Worm (Caenorhabditis elegans) whole organism, L1 larva: ENCODE measurements around the gene T09A5.14.

Source experiments
- C04F5.9 ChIP-seq: sonication (generic microtip); optimal IDR thresholded peaks from 2 replicates; lab custom pipeline; 2016; ENCODE audit warnings: missing genetic modification characterization, missing compliant biosample characterization
- C16A3.4 ChIP-seq: fragments of 150-350 bp; optimal IDR thresholded peaks from 2 replicates; lab custom pipeline; 2014; ENCODE audit warnings: missing biosample characterization, missing genetic modification characterization
- C34B4.2 ChIP-seq: sonication (generic microtip); optimal IDR thresholded peaks from 2 replicates; lab custom pipeline; 2017; ENCODE audit warnings: mild to moderate bottlenecking, missing genetic modification characterization, missing compliant biosample characterization
- F16B12.6 ChIP-seq: fragments of 150-350 bp; optimal IDR thresholded peaks from 2 replicates; lab custom pipeline; 2014; ENCODE audit warnings: missing biosample characterization, missing genetic modification characterization
- aha-1 ChIP-seq: fragments of 150-350 bp; optimal IDR thresholded peaks from 2 replicates; lab custom pipeline; 2014; ENCODE audit warnings: missing biosample characterization, missing genetic modification characterization
- blmp-1 ChIP-seq: fragments of 150-350 bp; optimal IDR thresholded peaks from 2 replicates; lab custom pipeline; 2014; ENCODE audit warnings: missing biosample characterization, missing genetic modification characterization
- ceh-63 ChIP-seq: fragments of 200-800 bp; sonication (Bioruptor generic); optimal IDR thresholded peaks from 2 replicates; lab custom pipeline; 2018; ENCODE audit warnings: mild to moderate bottlenecking, missing genetic modification characterization, missing compliant biosample characterization
- ceh-82 ChIP-seq, 3 experiments: fragments of 150-350 bp in 1 of 3; sonication (generic microtip) in 2 of 3; optimal IDR thresholded peaks; 2 replicates each; lab custom pipeline; 2014 to 2017; ENCODE audit warnings: missing biosample characterization in 3 of 3, missing genetic modification characterization in 3 of 3
- ceh-88 ChIP-seq: fragments of 200-800 bp; sonication (Bioruptor generic); IDR thresholded peaks from 2 replicates; pipeline ENCODE4 v1.3.6; 2022; ENCODE audit warnings: missing genetic modification characterization, missing compliant biosample characterization
- ceh-90 ChIP-seq: sonication (generic microtip); optimal IDR thresholded peaks from 2 replicates; lab custom pipeline; 2016; ENCODE audit warnings: missing genetic modification characterization, missing compliant biosample characterization
- dpl-1 ChIP-seq, 3 experiments: fragments of 150-350 bp in 2 of 3; sonication (generic microtip) in 1 of 3; optimal IDR thresholded peaks; 2 replicates each; lab custom pipeline; 2014 to 2017; ENCODE audit warnings: missing biosample characterization in 3 of 3, missing genetic modification characterization in 3 of 3, missing genetic modification reagents in 3 of 3
- dsc-1 ChIP-seq: sonication (generic microtip); optimal IDR thresholded peaks from 2 replicates; lab custom pipeline; 2016; ENCODE audit warnings: mild to moderate bottlenecking, missing genetic modification characterization, missing compliant biosample characterization
- efl-1 ChIP-seq, 4 experiments: fragments of 150-350 bp; optimal IDR thresholded peaks in 3 of 4; peaks in 1 of 4; 1 replicate in 1 of 4; 2 replicates in 3 of 4; lab custom pipeline; 2014; ENCODE audit warnings: missing biosample characterization in 2 of 4, missing genetic modification characterization in 2 of 4, missing genetic modification reagents in 2 of 4
- elt-2 ChIP-seq: sonication (generic microtip); optimal IDR thresholded peaks from 2 replicates; lab custom pipeline; 2016; ENCODE audit warnings: missing genetic modification characterization, mild to moderate bottlenecking, inconsistent platforms, missing compliant biosample characterization, missing genetic modification reagents
- elt-3 ChIP-seq, 6 experiments: fragments of 150-350 bp in 1 of 6; sonication (generic microtip); optimal IDR thresholded peaks; 2 replicates each; lab custom pipeline; 2017 to 2018; ENCODE audit warnings: missing biosample characterization in 6 of 6, missing genetic modification characterization in 6 of 6, inconsistent platforms in 1 of 6
- ets-5 ChIP-seq: fragments of 200-800 bp; sonication (Bioruptor generic); IDR thresholded peaks from 2 replicates; pipeline ENCODE4 v1.3.6; 2022; ENCODE audit warnings: missing genetic modification characterization, missing compliant biosample characterization
- fkh-4 ChIP-seq: sonication (generic microtip); optimal IDR thresholded peaks from 2 replicates; lab custom pipeline; 2016; ENCODE audit warnings: missing compliant biosample characterization, missing genetic modification characterization, borderline replicate concordance
- fkh-8 ChIP-seq: sonication (generic microtip); optimal IDR thresholded peaks from 2 replicates; lab custom pipeline; 2016; ENCODE audit warnings: mild to moderate bottlenecking, missing genetic modification characterization, missing compliant biosample characterization
- fos-1 ChIP-seq: fragments of 150-350 bp; optimal IDR thresholded peaks from 2 replicates; lab custom pipeline; 2014; ENCODE audit warnings: missing biosample characterization, missing genetic modification characterization
- grh-1 ChIP-seq: fragments of 200-800 bp; sonication (Bioruptor generic); IDR thresholded peaks from 2 replicates; pipeline ENCODE4 v1.3.6; 2022; ENCODE audit warnings: missing genetic modification reagents, missing genetic modification characterization, missing compliant biosample characterization
- hlh-17 ChIP-seq: fragments of 200-800 bp; sonication (Bioruptor generic); optimal IDR thresholded peaks from 2 replicates; lab custom pipeline; 2018; ENCODE audit warnings: missing genetic modification characterization, mild to moderate bottlenecking, missing compliant biosample characterization, moderate library complexity, borderline replicate concordance
- hlh-4 ChIP-seq: sonication (generic microtip); optimal IDR thresholded peaks from 2 replicates; lab custom pipeline; 2016; ENCODE audit warnings: mild to moderate bottlenecking, missing genetic modification characterization, missing compliant biosample characterization
- irx-1 ChIP-seq: sonication (generic microtip); optimal IDR thresholded peaks from 2 replicates; lab custom pipeline; 2016; ENCODE audit warnings: missing genetic modification characterization, missing compliant biosample characterization
- jun-1 ChIP-seq: fragments of 150-350 bp; optimal IDR thresholded peaks from 2 replicates; lab custom pipeline; 2014; ENCODE audit warnings: missing biosample characterization, missing genetic modification reagents, missing genetic modification characterization
- lin-13 ChIP-seq: fragments of 150-350 bp; optimal IDR thresholded peaks from 2 replicates; lab custom pipeline; 2014; ENCODE audit warnings: missing biosample characterization, missing genetic modification reagents, missing genetic modification characterization
- lin-14 ChIP-seq: fragments of 200-800 bp; sonication (Bioruptor generic); optimal IDR thresholded peaks from 2 replicates; lab custom pipeline; 2018; ENCODE audit warnings: mild to moderate bottlenecking, missing genetic modification characterization, moderate library complexity, missing compliant biosample characterization
- lin-35 ChIP-seq, 2 experiments: fragments of 150-350 bp; optimal IDR thresholded peaks; 2 replicates each; lab custom pipeline; 2014; ENCODE audit warnings: missing biosample characterization in 2 of 2, missing genetic modification characterization in 2 of 2, missing genetic modification reagents in 2 of 2
- lin-39 ChIP-seq: fragments of 150-350 bp; optimal IDR thresholded peaks from 2 replicates; lab custom pipeline; 2014; ENCODE audit warnings: missing biosample characterization, missing genetic modification reagents, missing genetic modification characterization
- mab-9 ChIP-seq: fragments of 200-800 bp; sonication (Bioruptor generic); IDR thresholded peaks from 2 replicates; pipeline ENCODE4 v1.3.6; 2022; ENCODE audit warnings: missing genetic modification reagents, missing genetic modification characterization, missing compliant biosample characterization
- mef-2 ChIP-seq: fragments of 150-350 bp; optimal IDR thresholded peaks from 2 replicates; lab custom pipeline; 2014; ENCODE audit warnings: missing biosample characterization, missing genetic modification characterization
- mep-1 ChIP-seq: fragments of 150-350 bp; optimal IDR thresholded peaks from 2 replicates; lab custom pipeline; 2014; ENCODE audit warnings: missing biosample characterization, missing genetic modification characterization
- nhr-19 ChIP-seq: fragments of 200-800 bp; sonication (Bioruptor generic); conservative IDR thresholded peaks from 2 replicates; pipeline ENCODE4 v1.3.6; 2022; ENCODE audit warnings: missing genetic modification characterization, missing compliant biosample characterization
- nhr-20 ChIP-seq: sonication (generic microtip); optimal IDR thresholded peaks from 2 replicates; lab custom pipeline; 2016; ENCODE audit warnings: mild to moderate bottlenecking, missing genetic modification characterization, missing compliant biosample characterization
- nhr-47 ChIP-seq: sonication (generic microtip); optimal IDR thresholded peaks from 2 replicates; lab custom pipeline; 2016; ENCODE audit warnings: mild to moderate bottlenecking, missing genetic modification characterization, moderate library complexity, missing compliant biosample characterization
- nhr-71 ChIP-seq: sonication (generic microtip); optimal IDR thresholded peaks from 2 replicates; lab custom pipeline; 2016; ENCODE audit warnings: mild to moderate bottlenecking, missing genetic modification characterization, moderate library complexity, missing compliant biosample characterization
- nhr-77 ChIP-seq: fragments of 150-350 bp; optimal IDR thresholded peaks from 2 replicates; lab custom pipeline; 2014; ENCODE audit warnings: missing biosample characterization, missing genetic modification characterization
- nhr-85 ChIP-seq: sonication (generic microtip); peaks from one replicate; lab custom pipeline; 2016; ENCODE audit warnings: missing genetic modification characterization, inconsistent platforms, missing compliant biosample characterization
- nhr-90 ChIP-seq: sonication (generic microtip); optimal IDR thresholded peaks from 2 replicates; lab custom pipeline; 2016; ENCODE audit warnings: mild to moderate bottlenecking, missing genetic modification characterization, missing compliant biosample characterization; ENCODE audit not compliant: poor library complexity
- pag-3 ChIP-seq: sonication (generic microtip); optimal IDR thresholded peaks from 2 replicates; lab custom pipeline; 2017; ENCODE audit warnings: missing genetic modification characterization, mild to moderate bottlenecking, missing compliant biosample characterization, antibody characterized with exemption, borderline replicate concordance; ENCODE audit not compliant: insufficient read depth
- pax-3 ChIP-seq: fragments of 200-800 bp; sonication (Bioruptor generic); optimal IDR thresholded peaks from 2 replicates; lab custom pipeline; 2018; ENCODE audit warnings: mild to moderate bottlenecking, missing genetic modification characterization, moderate library complexity, missing compliant biosample characterization
- rnt-1 ChIP-seq: sonication (generic microtip); optimal IDR thresholded peaks from 2 replicates; lab custom pipeline; 2016; ENCODE audit warnings: mild to moderate bottlenecking, missing genetic modification characterization, moderate library complexity, missing compliant biosample characterization
- snpc-4 ChIP-seq: fragments of 150-350 bp; optimal IDR thresholded peaks from 2 replicates; lab custom pipeline; 2014; ENCODE audit warnings: missing biosample characterization, missing genetic modification characterization
- swsn-7 ChIP-seq: sonication (generic microtip); optimal IDR thresholded peaks from 2 replicates; lab custom pipeline; 2016; ENCODE audit warnings: missing genetic modification characterization, missing compliant biosample characterization
- tbx-2 ChIP-seq: sonication (generic microtip); optimal IDR thresholded peaks from 2 replicates; lab custom pipeline; 2016; ENCODE audit warnings: missing genetic modification characterization, missing compliant biosample characterization
- tlp-1 ChIP-seq: fragments of 150-350 bp; optimal IDR thresholded peaks from 2 replicates; lab custom pipeline; 2014; ENCODE audit warnings: missing biosample characterization, missing genetic modification characterization
- unc-130 ChIP-seq: fragments of 150-350 bp; optimal IDR thresholded peaks from 2 replicates; lab custom pipeline; 2017; ENCODE audit warnings: missing biosample characterization, missing genetic modification characterization, inconsistent platforms
- unc-30 ChIP-seq: sonication (generic microtip); optimal IDR thresholded peaks from 2 replicates; lab custom pipeline; 2017; ENCODE audit warnings: missing biosample characterization, missing genetic modification characterization
- unc-62 ChIP-seq: fragments of 150-350 bp; optimal IDR thresholded peaks from 2 replicates; lab custom pipeline; 2014; ENCODE audit warnings: missing biosample characterization, missing genetic modification reagents, missing genetic modification characterization
- unc-86 ChIP-seq: sonication (generic microtip); optimal IDR thresholded peaks from 2 replicates; lab custom pipeline; 2016; ENCODE audit warnings: missing genetic modification characterization, missing compliant biosample characterization
- unc-98 ChIP-seq: fragments of 200-800 bp; sonication (Bioruptor generic); IDR thresholded peaks from 2 replicates; pipeline ENCODE4 v1.3.6; 2022; ENCODE audit warnings: missing genetic modification characterization, missing compliant biosample characterization
- xbp-1 ChIP-seq: sonication (generic microtip); optimal IDR thresholded peaks from 2 replicates; lab custom pipeline; 2016; ENCODE audit warnings: missing genetic modification characterization, missing compliant biosample characterization
- zip-4 ChIP-seq: fragments of 200-800 bp; sonication (Bioruptor generic); optimal IDR thresholded peaks from 2 replicates; lab custom pipeline; 2018; ENCODE audit warnings: mild to moderate bottlenecking, missing genetic modification characterization, moderate library complexity, missing compliant biosample characterization

The T09A5.14 gene

DNA sequence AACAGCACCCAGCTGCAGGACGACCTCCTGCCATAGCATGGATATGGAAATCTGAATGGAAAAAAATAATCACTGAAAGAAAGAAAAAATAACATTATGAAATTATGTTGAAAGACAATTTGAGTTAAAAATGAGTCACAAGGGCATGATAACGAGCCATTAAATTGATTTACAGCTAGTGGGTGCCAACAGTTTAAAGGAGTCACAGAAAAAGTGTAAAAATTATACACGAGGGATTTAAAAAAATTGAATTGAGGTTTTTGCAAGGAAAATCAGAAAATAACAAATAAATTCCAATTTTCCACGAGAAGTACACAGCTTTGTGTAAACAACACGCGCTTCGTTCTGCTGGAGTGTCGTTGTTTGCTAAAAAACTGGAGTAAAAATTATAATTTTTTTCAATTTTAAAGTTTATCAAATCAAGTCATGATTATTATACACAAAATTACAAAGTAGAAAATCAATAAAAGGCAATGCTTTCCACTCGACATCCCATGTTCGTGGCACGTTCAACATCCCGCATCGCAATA lies 41.8 kb downstream of the T09A5.14 start, which contains the start of gene T01H3.3:
T01H3.3 (minus strand) TSS at position 51 of the 530 bp plus-strand sequence.
- TF ChIP-seq swsn-7 = peak; percentile 58
- TF ChIP-seq grh-1 (GFP tag; lab: Robert Waterston, UW) = no peak
- no peak for TF ChIP-seq tlp-1
- peak; percentile 13 for TF ChIP-seq mep-1 (tag; lab: Kevin White, UChicago)
- TF ChIP-seq ceh-63 (GFP tag; lab: Kevin White, UChicago) = no peak
- TF ChIP-seq unc-30 = no peak
- no peak for TF ChIP-seq blmp-1 (tag; lab: Kevin White, UChicago)
- TF ChIP-seq ets-5 (GFP tag; lab: Robert Waterston, UW) = no peak
- TF ChIP-seq fkh-4 (tag; lab: Kevin White, UChicago) = no peak
- no peak for TF ChIP-seq lin-39 (tag; lab: Kevin White, UChicago)
- peak; percentile 40 for TF ChIP-seq rnt-1 (tag; lab: Kevin White, UChicago)
- TF ChIP-seq dpl-1 (GFP tag; optimal IDR thresholded peaks at IDR 0.05; lab: Kevin White, UChicago) = peak; percentile 42 to 63 (median 52)
- no peak for TF ChIP-seq jun-1
- no peak for TF ChIP-seq nhr-77 (tag; lab: Kevin White, UChicago)
- TF ChIP-seq unc-130 (tag; lab: Kevin White, UChicago) = peak; percentile 22
- peak in 2 of 6 experiments; percentile 12 to 43 for TF ChIP-seq elt-3 (tag; optimal IDR thresholded peaks at IDR 0.05; lab: Kevin White, UChicago)
- no peak for TF ChIP-seq C34B4.2
- TF ChIP-seq efl-1 (optimal IDR thresholded peaks at IDR 0.05; lab: Kevin White, UChicago) = peak; percentile 52 to 66
- TF ChIP-seq efl-1 (GFP tag; optimal IDR thresholded peaks at IDR 0.05 in 1 of 2; lab: Kevin White, UChicago) = peak in 1 of 2 experiments; percentile 58
- TF ChIP-seq ceh-90 (tag; lab: Kevin White, UChicago) = no peak
- TF ChIP-seq ceh-82 (tag; optimal IDR thresholded peaks at IDR 0.05; lab: Kevin White, UChicago) = peak in 2 of 3 experiments; percentile 20 to 31
- no peak for TF ChIP-seq unc-86
- peak; percentile 58 for TF ChIP-seq F16B12.6 (tag; lab: Kevin White, UChicago)
- peak; percentile 41; the same call in 1 of the 2 replicates for TF ChIP-seq nhr-19 (GFP tag; lab: Robert Waterston, UW)
- TF ChIP-seq dsc-1 (tag; lab: Kevin White, UChicago) = peak; percentile 33
- peak; percentile 52 for TF ChIP-seq lin-14 (GFP tag; lab: Kevin White, UChicago)
- peak; percentile 50 for TF ChIP-seq C16A3.4
- TF ChIP-seq nhr-85 (tag; lab: Kevin White, UChicago) = peak; percentile 39
- peak; percentile 34 for TF ChIP-seq tbx-2
- TF ChIP-seq xbp-1 = peak; percentile 53
- no peak for TF ChIP-seq zip-4 (GFP tag; lab: Kevin White, UChicago)
- no peak for TF ChIP-seq fos-1 (tag; lab: Kevin White, UChicago)
- TF ChIP-seq ceh-88 (GFP tag; lab: Robert Waterston, UW) = no peak
- TF ChIP-seq unc-98 = no peak
- no peak for TF ChIP-seq aha-1 (tag; lab: Kevin White, UChicago)
- TF ChIP-seq unc-62 (GFP tag; lab: Kevin White, UChicago) = no peak
- TF ChIP-seq nhr-47 (tag; lab: Kevin White, UChicago) = peak; percentile 52
- TF ChIP-seq hlh-4 (tag; lab: Kevin White, UChicago) = no peak
- no peak for TF ChIP-seq fkh-8
- TF ChIP-seq nhr-71 (tag; lab: Kevin White, UChicago) = peak; percentile 66
- no peak for TF ChIP-seq C04F5.9 (tag; lab: Kevin White, UChicago)
- TF ChIP-seq pax-3 (tag; lab: Kevin White, UChicago) = no peak
- TF ChIP-seq elt-2 (tag; lab: Kevin White, UChicago) = no peak
- TF ChIP-seq lin-35 (GFP tag; optimal IDR thresholded peaks at IDR 0.05; lab: Kevin White, UChicago) = peak; percentile 57 to 59
- peak; percentile 43 for TF ChIP-seq nhr-20 (tag; lab: Kevin White, UChicago)
- no peak for TF ChIP-seq hlh-17 (GFP tag; lab: Kevin White, UChicago)
- TF ChIP-seq mab-9 (GFP tag; lab: Robert Waterston, UW) = no peak
- TF ChIP-seq irx-1 (tag; lab: Kevin White, UChicago) = no peak
- TF ChIP-seq lin-13 = peak; percentile 36
- TF ChIP-seq snpc-4 = no peak
- no peak for TF ChIP-seq mef-2 (tag; lab: Kevin White, UChicago)
- no peak for TF ChIP-seq pag-3 (tag; lab: Kevin White, UChicago)
- peak; percentile 42 for TF ChIP-seq nhr-90
